Worm (Caenorhabditis elegans) whole organism, L1 larva: ENCODE measurements around the gene F37C12.14.

Source experiments
- C16A3.4 ChIP-seq: fragments of 150-350 bp; optimal IDR thresholded peaks from 2 replicates; lab custom pipeline; 2014; ENCODE audit warnings: missing biosample characterization, missing genetic modification characterization
- C34B4.2 ChIP-seq: sonication (generic microtip); optimal IDR thresholded peaks from 2 replicates; lab custom pipeline; 2017; ENCODE audit warnings: mild to moderate bottlenecking, missing genetic modification characterization, missing compliant biosample characterization
- F16B12.6 ChIP-seq: fragments of 150-350 bp; optimal IDR thresholded peaks from 2 replicates; lab custom pipeline; 2014; ENCODE audit warnings: missing biosample characterization, missing genetic modification characterization
- aha-1 ChIP-seq: fragments of 150-350 bp; optimal IDR thresholded peaks from 2 replicates; lab custom pipeline; 2014; ENCODE audit warnings: missing biosample characterization, missing genetic modification characterization
- aly-2 ChIP-seq: fragments of 150-350 bp; optimal IDR thresholded peaks from 2 replicates; lab custom pipeline; 2014; ENCODE audit warnings: missing biosample characterization, missing genetic modification characterization
- blmp-1 ChIP-seq: fragments of 150-350 bp; optimal IDR thresholded peaks from 2 replicates; lab custom pipeline; 2014; ENCODE audit warnings: missing biosample characterization, missing genetic modification characterization
- ceh-63 ChIP-seq: fragments of 200-800 bp; sonication (Bioruptor generic); optimal IDR thresholded peaks from 2 replicates; lab custom pipeline; 2018; ENCODE audit warnings: mild to moderate bottlenecking, missing genetic modification characterization, missing compliant biosample characterization
- ceh-90 ChIP-seq: sonication (generic microtip); optimal IDR thresholded peaks from 2 replicates; lab custom pipeline; 2016; ENCODE audit warnings: missing genetic modification characterization, missing compliant biosample characterization
- dsc-1 ChIP-seq: sonication (generic microtip); optimal IDR thresholded peaks from 2 replicates; lab custom pipeline; 2016; ENCODE audit warnings: mild to moderate bottlenecking, missing genetic modification characterization, missing compliant biosample characterization
- efl-1 ChIP-seq, 4 experiments: fragments of 150-350 bp; optimal IDR thresholded peaks in 3 of 4; peaks in 1 of 4; 1 replicate in 1 of 4; 2 replicates in 3 of 4; lab custom pipeline; 2014; ENCODE audit warnings: missing biosample characterization in 2 of 4, missing genetic modification characterization in 2 of 4, missing genetic modification reagents in 2 of 4
- efl-3 ChIP-seq: fragments of 200-800 bp; sonication (Bioruptor generic); optimal IDR thresholded peaks from 2 replicates; lab custom pipeline; 2018; ENCODE audit warnings: mild to moderate bottlenecking, missing genetic modification characterization, missing compliant biosample characterization
- egl-27 ChIP-seq, 2 experiments: fragments of 150-350 bp in 1 of 2; sonication (generic microtip); optimal IDR thresholded peaks; 3 replicates each; lab custom pipeline; 2017 to 2018; ENCODE audit warnings: missing biosample characterization in 2 of 2, missing genetic modification characterization in 2 of 2, missing genetic modification reagents in 2 of 2
- elt-2 ChIP-seq: sonication (generic microtip); optimal IDR thresholded peaks from 2 replicates; lab custom pipeline; 2016; ENCODE audit warnings: missing genetic modification characterization, mild to moderate bottlenecking, inconsistent platforms, missing compliant biosample characterization, missing genetic modification reagents
- elt-3 ChIP-seq, 6 experiments: fragments of 150-350 bp in 1 of 6; sonication (generic microtip); optimal IDR thresholded peaks; 2 replicates each; lab custom pipeline; 2017 to 2018; ENCODE audit warnings: missing biosample characterization in 6 of 6, missing genetic modification characterization in 6 of 6, inconsistent platforms in 1 of 6
- ets-5 ChIP-seq: fragments of 200-800 bp; sonication (Bioruptor generic); IDR thresholded peaks from 2 replicates; pipeline ENCODE4 v1.3.6; 2022; ENCODE audit warnings: missing genetic modification characterization, missing compliant biosample characterization
- fkh-10 ChIP-seq: sonication (generic microtip); optimal IDR thresholded peaks from 2 replicates; lab custom pipeline; 2017; ENCODE audit warnings: missing biosample characterization, missing genetic modification reagents, missing genetic modification characterization
- grh-1 ChIP-seq: fragments of 200-800 bp; sonication (Bioruptor generic); IDR thresholded peaks from 2 replicates; pipeline ENCODE4 v1.3.6; 2022; ENCODE audit warnings: missing genetic modification reagents, missing genetic modification characterization, missing compliant biosample characterization
- hlh-17 ChIP-seq: fragments of 200-800 bp; sonication (Bioruptor generic); optimal IDR thresholded peaks from 2 replicates; lab custom pipeline; 2018; ENCODE audit warnings: missing genetic modification characterization, mild to moderate bottlenecking, missing compliant biosample characterization, moderate library complexity, borderline replicate concordance
- hlh-4 ChIP-seq: sonication (generic microtip); optimal IDR thresholded peaks from 2 replicates; lab custom pipeline; 2016; ENCODE audit warnings: mild to moderate bottlenecking, missing genetic modification characterization, missing compliant biosample characterization
- irx-1 ChIP-seq: sonication (generic microtip); optimal IDR thresholded peaks from 2 replicates; lab custom pipeline; 2016; ENCODE audit warnings: missing genetic modification characterization, missing compliant biosample characterization
- jun-1 ChIP-seq: fragments of 150-350 bp; optimal IDR thresholded peaks from 2 replicates; lab custom pipeline; 2014; ENCODE audit warnings: missing biosample characterization, missing genetic modification reagents, missing genetic modification characterization
- lin-13 ChIP-seq: fragments of 150-350 bp; optimal IDR thresholded peaks from 2 replicates; lab custom pipeline; 2014; ENCODE audit warnings: missing biosample characterization, missing genetic modification reagents, missing genetic modification characterization
- lin-14 ChIP-seq: fragments of 200-800 bp; sonication (Bioruptor generic); optimal IDR thresholded peaks from 2 replicates; lab custom pipeline; 2018; ENCODE audit warnings: mild to moderate bottlenecking, missing genetic modification characterization, moderate library complexity, missing compliant biosample characterization
- lin-15B ChIP-seq: fragments of 150-350 bp; sonication (generic microtip); optimal IDR thresholded peaks from 3 replicates; lab custom pipeline; 2014; ENCODE audit warnings: missing biosample characterization, missing genetic modification characterization
- lin-35 ChIP-seq, 2 experiments: fragments of 150-350 bp; optimal IDR thresholded peaks; 2 replicates each; lab custom pipeline; 2014; ENCODE audit warnings: missing biosample characterization in 2 of 2, missing genetic modification characterization in 2 of 2, missing genetic modification reagents in 2 of 2
- lin-39 ChIP-seq: fragments of 150-350 bp; optimal IDR thresholded peaks from 2 replicates; lab custom pipeline; 2014; ENCODE audit warnings: missing biosample characterization, missing genetic modification reagents, missing genetic modification characterization
- lir-3 ChIP-seq: sonication (generic microtip); optimal IDR thresholded peaks from 2 replicates; lab custom pipeline; 2016; ENCODE audit warnings: mild to moderate bottlenecking, missing genetic modification characterization, moderate library complexity, missing compliant biosample characterization; ENCODE audit not compliant: poor library complexity
- nhr-11 ChIP-seq: fragments of 150-350 bp; optimal IDR thresholded peaks from 2 replicates; lab custom pipeline; 2014; ENCODE audit warnings: missing biosample characterization, missing genetic modification characterization
- nhr-12 ChIP-seq: sonication (generic microtip); optimal IDR thresholded peaks from 2 replicates; lab custom pipeline; 2017; ENCODE audit warnings: missing biosample characterization, missing genetic modification characterization
- nhr-20 ChIP-seq: sonication (generic microtip); optimal IDR thresholded peaks from 2 replicates; lab custom pipeline; 2016; ENCODE audit warnings: mild to moderate bottlenecking, missing genetic modification characterization, missing compliant biosample characterization
- nhr-237 ChIP-seq: fragments of 150-350 bp; optimal IDR thresholded peaks from 2 replicates; lab custom pipeline; 2014; ENCODE audit warnings: missing biosample characterization, missing genetic modification characterization
- nhr-47 ChIP-seq: sonication (generic microtip); optimal IDR thresholded peaks from 2 replicates; lab custom pipeline; 2016; ENCODE audit warnings: mild to moderate bottlenecking, missing genetic modification characterization, moderate library complexity, missing compliant biosample characterization
- nhr-77 ChIP-seq: fragments of 150-350 bp; optimal IDR thresholded peaks from 2 replicates; lab custom pipeline; 2014; ENCODE audit warnings: missing biosample characterization, missing genetic modification characterization
- nhr-84 ChIP-seq: sonication (generic microtip); optimal IDR thresholded peaks from 2 replicates; lab custom pipeline; 2017; ENCODE audit warnings: missing biosample characterization, missing genetic modification characterization
- nhr-85 ChIP-seq: sonication (generic microtip); peaks from one replicate; lab custom pipeline; 2016; ENCODE audit warnings: missing genetic modification characterization, inconsistent platforms, missing compliant biosample characterization
- pax-3 ChIP-seq: fragments of 200-800 bp; sonication (Bioruptor generic); optimal IDR thresholded peaks from 2 replicates; lab custom pipeline; 2018; ENCODE audit warnings: mild to moderate bottlenecking, missing genetic modification characterization, moderate library complexity, missing compliant biosample characterization
- rnt-1 ChIP-seq: sonication (generic microtip); optimal IDR thresholded peaks from 2 replicates; lab custom pipeline; 2016; ENCODE audit warnings: mild to moderate bottlenecking, missing genetic modification characterization, moderate library complexity, missing compliant biosample characterization
- snpc-4 ChIP-seq: fragments of 150-350 bp; optimal IDR thresholded peaks from 2 replicates; lab custom pipeline; 2014; ENCODE audit warnings: missing biosample characterization, missing genetic modification characterization
- sox-4 ChIP-seq: sonication (generic microtip); optimal IDR thresholded peaks from 2 replicates; lab custom pipeline; 2016; ENCODE audit warnings: missing genetic modification characterization, missing compliant biosample characterization
- sptf-1 ChIP-seq: fragments of 150-350 bp; optimal IDR thresholded peaks from 2 replicates; lab custom pipeline; 2014; ENCODE audit warnings: missing biosample characterization, missing genetic modification characterization
- sup-37 ChIP-seq: fragments of 200-800 bp; sonication (Bioruptor generic); optimal IDR thresholded peaks from 2 replicates; lab custom pipeline; 2018; ENCODE audit warnings: mild to moderate bottlenecking, missing genetic modification characterization, missing compliant biosample characterization
- swsn-7 ChIP-seq: sonication (generic microtip); optimal IDR thresholded peaks from 2 replicates; lab custom pipeline; 2016; ENCODE audit warnings: missing genetic modification characterization, missing compliant biosample characterization
- tbx-2 ChIP-seq: sonication (generic microtip); optimal IDR thresholded peaks from 2 replicates; lab custom pipeline; 2016; ENCODE audit warnings: missing genetic modification characterization, missing compliant biosample characterization
- unc-130 ChIP-seq: fragments of 150-350 bp; optimal IDR thresholded peaks from 2 replicates; lab custom pipeline; 2017; ENCODE audit warnings: missing biosample characterization, missing genetic modification characterization, inconsistent platforms
- unc-30 ChIP-seq: sonication (generic microtip); optimal IDR thresholded peaks from 2 replicates; lab custom pipeline; 2017; ENCODE audit warnings: missing biosample characterization, missing genetic modification characterization
- unc-62 ChIP-seq: fragments of 150-350 bp; optimal IDR thresholded peaks from 2 replicates; lab custom pipeline; 2014; ENCODE audit warnings: missing biosample characterization, missing genetic modification reagents, missing genetic modification characterization
- unc-98 ChIP-seq: fragments of 200-800 bp; sonication (Bioruptor generic); IDR thresholded peaks from 2 replicates; pipeline ENCODE4 v1.3.6; 2022; ENCODE audit warnings: missing genetic modification characterization, missing compliant biosample characterization
- zag-1 ChIP-seq: fragments of 150-350 bp; optimal IDR thresholded peaks from 2 replicates; lab custom pipeline; 2014; ENCODE audit warnings: missing biosample characterization, missing genetic modification characterization
- zip-4 ChIP-seq: fragments of 200-800 bp; sonication (Bioruptor generic); optimal IDR thresholded peaks from 2 replicates; lab custom pipeline; 2018; ENCODE audit warnings: mild to moderate bottlenecking, missing genetic modification characterization, moderate library complexity, missing compliant biosample characterization

Gene F37C12.14

DNA sequence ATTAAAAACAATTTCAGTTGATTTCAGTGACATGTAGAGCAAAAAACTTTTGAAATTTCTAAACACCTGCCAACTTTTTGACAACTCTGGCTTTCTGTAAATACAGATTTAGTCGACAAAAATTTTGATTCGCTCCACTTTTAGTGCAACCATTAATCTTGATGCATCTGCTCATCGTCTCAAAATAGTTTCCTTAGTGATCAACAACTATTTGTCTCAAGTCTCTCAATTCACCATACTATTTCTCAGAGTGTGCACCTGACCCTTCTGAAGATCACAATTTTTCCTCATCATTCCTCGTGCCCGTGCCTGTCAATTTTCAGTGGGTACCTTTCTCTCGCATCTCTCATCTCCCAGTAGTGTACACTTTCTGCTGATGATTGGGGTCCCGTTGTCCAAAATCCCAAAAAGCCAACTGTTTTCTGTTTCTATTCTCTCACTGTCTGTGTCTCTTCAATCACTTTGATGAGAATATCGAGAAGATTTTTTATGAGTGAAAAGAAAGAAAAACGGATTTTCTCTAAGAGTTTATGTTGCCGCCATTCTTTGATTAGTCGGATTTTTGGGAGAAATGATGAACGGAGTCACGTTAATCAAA lies 31.6 kb upstream of the F37C12.14 start (continued):
- TF ChIP-seq sox-4 (no peak), nhr-47 (tag; lab: Kevin White, UChicago) (peak; percentile 39), nhr-77 (no peak), aha-1 (tag; lab: Kevin White, UChicago) (no peak), unc-30 (no peak), ceh-63 (GFP tag; lab: Kevin White, UChicago) (no peak), hlh-4 (tag; lab: Kevin White, UChicago) (no peak), fkh-10 (GFP tag; lab: Kevin White, UChicago) (no peak), efl-1 (optimal IDR thresholded peaks at IDR 0.05; lab: Kevin White, UChicago) (peak; percentile 22 to 52), efl-1 (GFP tag; optimal IDR thresholded peaks at IDR 0.05 in 1 of 2; lab: Kevin White, UChicago) (peak; percentile 23 to 81), aly-2 (tag; lab: Kevin White, UChicago) (no peak), nhr-85 (no peak), C16A3.4 (tag; lab: Kevin White, UChicago) (peak; percentile 28), sptf-1 (no peak), snpc-4 (no peak), lin-39 (peak; percentile 63), ceh-90 (no peak), lin-13 (peak; percentile 40), pax-3 (tag; lab: Kevin White, UChicago) (no peak), lin-35 (GFP tag; optimal IDR thresholded peaks at IDR 0.05; lab: Kevin White, UChicago) (peak in 1 of 2 experiments; percentile 6), jun-1 (tag; lab: Kevin White, UChicago) (no peak), egl-27 (tag; optimal IDR thresholded peaks at IDR 0.05; lab: Kevin White, UChicago) (no peak), unc-130 (tag; lab: Kevin White, UChicago) (peak; percentile 32), unc-98 (peak; percentile 67), ets-5 (GFP tag; lab: Robert Waterston, UW) (no peak), blmp-1 (peak; percentile 74), nhr-237 (tag; lab: Kevin White, UChicago) (no peak), nhr-20 (tag; lab: Kevin White, UChicago) (peak; percentile 77), tbx-2 (tag; lab: Kevin White, UChicago) (peak; percentile 58), lin-14 (GFP tag; lab: Kevin White, UChicago) (peak; percentile 90), unc-62 (no peak), swsn-7 (tag; lab: Kevin White, UChicago) (peak; percentile 53), efl-3 (GFP tag; lab: Kevin White, UChicago) (no peak), nhr-12 (tag; lab: Kevin White, UChicago) (no peak), lin-15B (no peak), dsc-1 (peak; percentile 43), nhr-84 (no peak), rnt-1 (tag; lab: Kevin White, UChicago) (peak; percentile 88)

DNA sequence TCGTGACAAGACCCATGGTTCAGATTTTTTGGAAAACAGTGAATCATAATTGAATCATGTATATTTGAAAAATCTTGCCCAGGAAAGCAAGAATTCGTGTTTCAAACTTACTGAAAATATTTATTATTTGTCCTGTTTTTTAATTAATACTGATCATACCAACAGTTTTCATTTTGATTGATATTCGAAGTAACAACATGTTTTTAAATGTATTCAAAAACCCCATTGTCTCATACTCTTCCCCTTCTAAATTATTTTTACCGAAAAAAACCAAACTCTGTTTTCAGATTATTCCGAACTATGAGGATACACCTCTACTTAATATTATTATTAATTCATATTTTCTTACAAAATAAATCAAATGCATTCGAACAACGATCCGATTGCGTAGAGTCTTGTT lies 30.9 kb upstream of the F37C12.14 start, which contains the start of gene R151.1:
Gene R151.1 (plus strand): TSS at position 301 of the 400 bp plus-strand sequence.
- no peak for TF ChIP-seq efl-1 (optimal IDR thresholded peaks at IDR 0.05; lab: Kevin White, UChicago)
- no peak for TF ChIP-seq efl-1 (GFP tag; optimal IDR thresholded peaks at IDR 0.05 in 1 of 2; lab: Kevin White, UChicago)
- TF ChIP-seq lin-15B, result no peak
- no peak for TF ChIP-seq grh-1
- TF ChIP-seq zag-1 (tag; lab: Kevin White, UChicago), result no peak
- TF ChIP-seq sox-4, result no peak
- no peak for TF ChIP-seq lin-35 (GFP tag; optimal IDR thresholded peaks at IDR 0.05; lab: Kevin White, UChicago)
- no peak for TF ChIP-seq zip-4 (GFP tag; lab: Kevin White, UChicago)
- no peak for TF ChIP-seq pax-3 (tag; lab: Kevin White, UChicago)

DNA sequence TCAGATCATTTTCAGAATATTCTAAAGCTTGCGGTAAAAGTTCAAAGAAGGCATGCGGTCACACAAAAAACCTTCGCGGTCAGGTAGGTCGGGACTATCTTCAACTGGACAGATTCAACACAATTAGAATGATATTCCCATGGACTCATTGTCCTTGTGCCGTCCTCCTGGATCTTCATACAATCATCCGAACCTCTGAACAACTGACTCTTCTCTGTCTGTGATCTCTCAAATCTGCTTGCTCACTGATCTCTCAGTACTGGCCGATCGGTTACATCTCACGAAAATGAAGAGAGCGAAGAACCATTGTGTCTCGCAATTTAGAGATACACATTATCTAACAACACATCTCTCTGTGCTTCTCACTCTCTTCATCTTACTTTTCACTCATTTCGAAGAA lies 30.2 kb upstream of the F37C12.14 start:
- no peak for TF ChIP-seq ceh-63 (GFP tag; lab: Kevin White, UChicago)
- TF ChIP-seq F16B12.6 (tag; lab: Kevin White, UChicago), result no peak
- TF ChIP-seq sptf-1, result no peak
- no peak for TF ChIP-seq efl-1 (optimal IDR thresholded peaks at IDR 0.05; lab: Kevin White, UChicago)
- peak in 1 of 2 experiments; percentile 44 for TF ChIP-seq efl-1 (GFP tag; optimal IDR thresholded peaks at IDR 0.05 in 1 of 2; lab: Kevin White, UChicago)
- no peak for TF ChIP-seq lir-3 (tag; lab: Kevin White, UChicago)
- no peak for TF ChIP-seq nhr-11
- no peak for TF ChIP-seq irx-1 (tag; lab: Kevin White, UChicago)
- no peak for TF ChIP-seq sup-37 (GFP tag; lab: Kevin White, UChicago)
- no peak for TF ChIP-seq elt-3 (tag; optimal IDR thresholded peaks at IDR 0.05; lab: Kevin White, UChicago)
- no peak for TF ChIP-seq fkh-10 (GFP tag; lab: Kevin White, UChicago)
- TF ChIP-seq C34B4.2 (tag; lab: Kevin White, UChicago), result no peak
- TF ChIP-seq elt-2 (tag; lab: Kevin White, UChicago), result no peak
- no peak for TF ChIP-seq nhr-84
- TF ChIP-seq lin-14 (GFP tag; lab: Kevin White, UChicago), result peak; percentile 62
- no peak for TF ChIP-seq unc-30
- TF ChIP-seq tbx-2 (tag; lab: Kevin White, UChicago), result no peak
- no peak for TF ChIP-seq nhr-77
- TF ChIP-seq hlh-17, result no peak
- TF ChIP-seq jun-1 (tag; lab: Kevin White, UChicago), result no peak
